Fruit fly (Drosophila melanogaster): Measurements from ENCODE around the gene Pldn.
A peak's percentile ranks its signal among the peaks of the same experiment; 100 is the strongest.

Gene Pldn

DNA sequence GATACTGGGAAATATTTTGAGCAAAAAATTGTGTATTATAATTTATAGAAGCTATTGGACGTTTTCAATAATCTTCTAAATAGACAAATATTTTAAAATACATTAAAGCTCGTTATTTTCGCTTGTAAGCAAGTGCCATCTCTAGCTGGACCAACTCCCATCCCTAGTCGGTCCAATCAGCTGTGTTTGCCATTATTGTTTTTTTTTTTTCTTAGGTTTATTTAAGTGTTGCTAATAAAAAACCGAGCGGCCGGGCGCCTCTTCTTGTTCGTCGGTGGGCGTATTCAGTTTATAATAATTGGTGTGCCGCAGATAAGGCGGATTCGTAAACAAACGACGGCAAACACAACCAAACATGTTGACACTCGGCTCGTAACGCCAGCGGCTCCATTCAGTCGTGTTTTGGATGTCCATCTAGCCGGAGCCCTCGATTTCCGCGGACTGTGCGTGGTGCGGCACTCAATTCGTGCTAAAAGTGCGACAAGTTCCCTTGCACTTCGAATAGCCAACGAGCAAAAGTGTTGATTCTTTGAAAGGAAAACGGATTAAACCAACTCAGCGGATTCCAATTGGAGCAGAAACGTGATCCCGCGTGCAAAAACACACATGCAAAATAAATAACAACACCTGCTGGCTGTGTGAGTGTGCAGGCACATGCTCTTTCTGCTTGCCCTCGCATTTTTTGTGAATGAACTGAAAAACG, 7.2 kb downstream of the Pldn start, which contains the start of gene Sugb (continued):
- TF ChIP-seq CG11695 (GFP tag; IDR thresholded peaks at IDR 0.05): peak; percentile 41; the same call in 1 of the 3 replicates
- peak; percentile 66 for TF ChIP-seq caup (GFP tag; optimal IDR thresholded peaks at IDR 0.05; ENCODE audit: severe bottlenecking)
- peak; percentile 52 to 57 for TF ChIP-seq Hr51 (GFP tag; optimal IDR thresholded peaks at IDR 0.05)
- TF ChIP-seq CG11560 (tag; IDR thresholded peaks at IDR 0.05): no peak
- TF ChIP-seq Hmr (GFP tag; optimal IDR thresholded peaks at IDR 0.05): peak; percentile 71
- TF ChIP-seq zfh2 (GFP tag; optimal IDR thresholded peaks at IDR 0.05): peak; percentile 76
- TF ChIP-seq CG8089 (GFP tag; optimal IDR thresholded peaks at IDR 0.05): peak; percentile 4
- TF ChIP-seq PHDP (tag; optimal IDR thresholded peaks at IDR 0.05): peak; percentile 80
- peak; percentile 49 for TF ChIP-seq onecut (GFP tag; IDR thresholded peaks at IDR 0.05)
- TF ChIP-seq CHES-1-like (GFP tag; optimal IDR thresholded peaks at IDR 0.05): peak; percentile 69
- no peak for TF ChIP-seq Dip2 (GFP tag; IDR thresholded peaks at IDR 0.05)
- TF ChIP-seq Doc3 (GFP tag; IDR thresholded peaks at IDR 0.05; ENCODE audit: partially characterized antibody): peak; percentile 71
- TF ChIP-seq dmrt11E (tag; optimal IDR thresholded peaks at IDR 0.05): peak; percentile 23
- TF ChIP-seq Sox100B (GFP tag; optimal IDR thresholded peaks at IDR 0.05): peak; percentile 54
- TF ChIP-seq C15 (GFP tag; IDR thresholded peaks at IDR 0.05): no peak
- no peak for TF ChIP-seq NC2α (GFP tag; optimal IDR thresholded peaks at IDR 0.05)
- peak; percentile 36 for TF ChIP-seq sd (tag; optimal IDR thresholded peaks at IDR 0.05)
- peak; percentile 61 for TF ChIP-seq CG17385 (GFP tag; optimal IDR thresholded peaks at IDR 0.05)
- peak; percentile 83 for TF ChIP-seq row (GFP tag; IDR thresholded peaks at IDR 0.05)
- no peak for TF ChIP-seq zen (tag; optimal IDR thresholded peaks at IDR 0.05)
- peak; percentile 19 for TF ChIP-seq D19A (tag; optimal IDR thresholded peaks at IDR 0.05)
- peak; percentile 50 for TF ChIP-seq E2f2 (GFP tag; IDR thresholded peaks at IDR 0.05)
- peak; percentile 46 for TF ChIP-seq Side (GFP tag; optimal IDR thresholded peaks at IDR 0.05)
- TF ChIP-seq CG1792 (GFP tag; optimal IDR thresholded peaks at IDR 0.05): peak; percentile 25
- peak; percentile 71 for TF ChIP-seq sna (GFP tag; IDR thresholded peaks at IDR 0.05; ENCODE audit: partially characterized antibody)
- TF ChIP-seq CG10565 (GFP tag; optimal IDR thresholded peaks at IDR 0.05): no peak
- peak; percentile 62 for TF ChIP-seq az2 (GFP tag; optimal IDR thresholded peaks at IDR 0.05)
- no peak for TF ChIP-seq Dfd (GFP tag; optimal IDR thresholded peaks at IDR 0.05)
- peak; percentile 72 for TF ChIP-seq CG34224 (GFP tag; IDR thresholded peaks at IDR 0.05; ENCODE audit: partially characterized antibody)
- TF ChIP-seq Drgx (GFP tag; IDR thresholded peaks at IDR 0.05): peak; percentile 75
- TF ChIP-seq Oli (tag; optimal IDR thresholded peaks at IDR 0.05): peak; percentile 32
- peak; percentile 54 for TF ChIP-seq Ets97D (GFP tag; optimal IDR thresholded peaks at IDR 0.05)
- TF ChIP-seq fd3F (GFP tag; optimal IDR thresholded peaks at IDR 0.05): peak; percentile 55
- no peak for TF ChIP-seq Lim3 (GFP tag; IDR thresholded peaks at IDR 0.05)
- peak; percentile 4 for TF ChIP-seq Ssrp (tag; optimal IDR thresholded peaks at IDR 0.05)
- TF ChIP-seq CG17359 (tag; optimal IDR thresholded peaks at IDR 0.05): peak; percentile 56
- TF ChIP-seq CG10543 (GFP tag; optimal IDR thresholded peaks at IDR 0.05): peak; percentile 40
- TF ChIP-seq hkb (optimal IDR thresholded peaks at IDR 0.05): no peak
- TF ChIP-seq hkb (GFP tag; IDR thresholded peaks at IDR 0.05): peak; percentile 54
- TF ChIP-seq Mes4 (GFP tag; optimal IDR thresholded peaks at IDR 0.05): peak; percentile 48
- peak; percentile 34 for TF ChIP-seq chn (GFP tag; optimal IDR thresholded peaks at IDR 0.05)
- peak; percentile 61 for TF ChIP-seq CG11723 (GFP tag; optimal IDR thresholded peaks at IDR 0.05)
- no peak for TF ChIP-seq btn (GFP tag; optimal IDR thresholded peaks at IDR 0.05)
- peak; percentile 60 for TF ChIP-seq Abd-B (GFP tag; optimal IDR thresholded peaks at IDR 0.05)
- peak; percentile 72 for TF ChIP-seq CG13424 (tag; optimal IDR thresholded peaks at IDR 0.05)
- peak; percentile 58 for TF ChIP-seq al (GFP tag; IDR thresholded peaks at IDR 0.05)
- peak; percentile 63 for TF ChIP-seq CG13775 (GFP tag; optimal IDR thresholded peaks at IDR 0.05)
- TF ChIP-seq CG4730 (GFP tag; IDR thresholded peaks at IDR 0.05): peak; percentile 7; the same call in 1 of the 2 replicates
- peak; percentile 23 for TF ChIP-seq CG14710 (tag; optimal IDR thresholded peaks at IDR 0.05)

All from whole organism, embryonic.